Fruit fly (Drosophila melanogaster): ENCODE results near the gene halo.

dm6 chr2L:1557927-1558326 is 40.0 kb upstream of the halo start:
- TF ChIP-seq D1 (tag; optimal IDR thresholded peaks at IDR 0.05) (no peak), Pif1A (GFP tag; optimal IDR thresholded peaks at IDR 0.05) (no peak), gl (tag; optimal IDR thresholded peaks at IDR 0.05) (no peak), CG17806 (tag; optimal IDR thresholded peaks at IDR 0.05) (no peak), CG4496 (GFP tag; IDR thresholded peaks at IDR 0.05) (peak; percentile 67; the same call in 2 of the 3 replicates), fd96Ca (GFP tag; IDR thresholded peaks at IDR 0.05) (peak; percentile 84), CG10348 (GFP tag; IDR thresholded peaks at IDR 0.05) (0 out of 2 replicates have a peak, but pooled peaks have one; percentile 25), rn (GFP tag; IDR thresholded peaks at IDR 0.05) (peak; percentile 33; the same call in 1 of the 2 replicates), EcR (GFP tag; optimal IDR thresholded peaks at IDR 0.05) (no peak), CG32121 (GFP tag; IDR thresholded peaks at IDR 0.05) (peak; percentile 30; the same call in 1 of the 2 replicates), Snoo (tag; optimal IDR thresholded peaks at IDR 0.05) (no peak), CG13204 (GFP tag; optimal IDR thresholded peaks at IDR 0.05) (no peak), Pif1B (GFP tag; optimal IDR thresholded peaks at IDR 0.05) (no peak)

All from whole organism, pupa.